Worm (Caenorhabditis elegans) whole organism, late embryonic: Measurements from ENCODE around the gene arrd-10.

ENCODE experiments used
- ceh-18 ChIP-seq: sonication (generic microtip); optimal IDR thresholded peaks from 2 replicates; lab custom pipeline; 2016; ENCODE audit warnings: missing genetic modification characterization, missing compliant biosample characterization
- ceh-19 ChIP-seq: fragments of 200-800 bp; sonication (Bioruptor generic); optimal IDR thresholded peaks from 2 replicates; lab custom pipeline; 2018; ENCODE audit warnings: mild to moderate bottlenecking, missing genetic modification characterization, missing compliant biosample characterization
- nhr-11 ChIP-seq: fragments of 150-350 bp; optimal IDR thresholded peaks from 2 replicates; lab custom pipeline; 2014; ENCODE audit warnings: missing biosample characterization, missing genetic modification characterization
- pha-4 ChIP-seq: fragments of 150-350 bp; optimal IDR thresholded peaks from 2 replicates; lab custom pipeline; 2018; ENCODE audit warnings: missing biosample characterization, missing genetic modification reagents, missing genetic modification characterization

DNA sequence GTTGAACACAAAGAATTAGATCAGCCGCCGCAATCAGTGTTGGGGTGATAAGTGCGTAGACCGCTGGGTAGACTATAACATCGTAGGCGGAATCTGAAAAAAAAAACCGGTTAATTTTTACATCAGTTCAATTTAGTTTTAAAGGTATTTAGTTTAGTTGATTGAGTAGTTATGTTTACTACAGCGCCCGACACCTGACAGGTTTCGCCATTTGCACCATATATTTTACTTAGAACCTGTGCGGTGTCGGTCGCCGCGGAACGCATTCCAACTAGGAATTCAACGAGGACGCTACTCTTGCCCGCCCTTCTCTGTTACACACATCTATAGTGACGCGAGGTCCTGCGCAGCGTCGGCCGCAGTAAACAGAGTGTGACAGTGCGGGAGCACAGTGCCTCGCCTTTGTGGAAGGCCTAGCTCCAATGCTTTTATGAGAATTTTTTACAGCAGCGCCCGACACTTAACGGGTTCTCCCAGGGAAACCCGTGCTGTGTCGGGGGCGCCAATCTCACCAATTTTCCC is 28.6 kb downstream of the arrd-10 start:
- no peak for TF ChIP-seq pha-4
- TF ChIP-seq nhr-11 (tag; lab: Kevin White, UChicago), result no peak
- TF ChIP-seq ceh-18 (tag; lab: Kevin White, UChicago), result no peak
- no peak for TF ChIP-seq ceh-19 (GFP tag; lab: Kevin White, UChicago)
